Fruit fly (Drosophila melanogaster) whole organism, embryonic: ENCODE data around the gene Rok.

Experiments
- BEAF-32 ChIP-seq: fragments of 200-800 bp; sonication (Bioruptor generic); optimal IDR thresholded peaks from 3 replicates; lab custom pipeline; 2017; ENCODE audit warnings: missing biosample characterization, missing genetic modification characterization, mild to moderate bottlenecking, moderate library complexity, missing genetic modification reagents
- Bgb ChIP-seq: fragments of 200-800 bp; sonication (Bioruptor generic); IDR thresholded peaks from 2 replicates; pipeline ENCODE4 v1.3.6; 2022; ENCODE audit warnings: missing biosample characterization, missing genetic modification characterization; ENCODE audit not compliant: partially characterized antibody
- C15 ChIP-seq: fragments of 200-800 bp; sonication (Bioruptor generic); IDR thresholded peaks from 3 replicates; pipeline ENCODE4 v1.3.6; 2022; ENCODE audit warnings: missing biosample characterization, missing genetic modification characterization
- CG10267 ChIP-seq: fragments of 200-800 bp; sonication (Bioruptor generic); optimal IDR thresholded peaks from 2 replicates; lab custom pipeline; 2018; ENCODE audit warnings: missing biosample characterization, mild to moderate bottlenecking, missing genetic modification characterization, moderate library complexity
- CG11560 ChIP-seq: fragments of 200-800 bp; sonication (Bioruptor generic); IDR thresholded peaks from 3 replicates; pipeline ENCODE4 v1.3.6; 2022; ENCODE audit warnings: missing biosample characterization, missing genetic modification characterization
- CG12299 ChIP-seq: fragments of 200-800 bp; sonication (Bioruptor generic); optimal IDR thresholded peaks from 2 replicates; lab custom pipeline; 2018; ENCODE audit warnings: missing biosample characterization, mild to moderate bottlenecking, missing genetic modification characterization
- CG12391 ChIP-seq: fragments of 200-800 bp; sonication (Bioruptor generic); optimal IDR thresholded peaks from 3 replicates; lab custom pipeline; 2018; ENCODE audit warnings: missing biosample characterization, mild to moderate bottlenecking, missing genetic modification characterization, moderate library complexity
- CG13287 ChIP-seq: fragments of 200-800 bp; sonication (Bioruptor generic); IDR thresholded peaks from 2 replicates; pipeline ENCODE4 v1.3.6; 2022; ENCODE audit warnings: missing biosample characterization, missing genetic modification characterization; ENCODE audit not compliant: partially characterized antibody
- CG14860 ChIP-seq: fragments of 200-800 bp; sonication (Bioruptor generic); IDR thresholded peaks from 3 replicates; pipeline ENCODE4 v1.3.6; 2022; ENCODE audit warnings: missing biosample characterization, missing genetic modification characterization; ENCODE audit not compliant: partially characterized antibody
- CG14965 ChIP-seq: fragments of 200-800 bp; sonication (Bioruptor generic); optimal IDR thresholded peaks from 2 replicates; lab custom pipeline; 2016; ENCODE audit warnings: missing biosample characterization, missing genetic modification characterization, borderline replicate concordance
- CG1603 ChIP-seq: fragments of 200-800 bp; sonication (Bioruptor generic); optimal IDR thresholded peaks from 2 replicates; lab custom pipeline; 2019; ENCODE audit warnings: missing biosample characterization, mild to moderate bottlenecking, missing genetic modification characterization, moderate library complexity
- CG17186 ChIP-seq: fragments of 200-800 bp; sonication (Bioruptor generic); optimal IDR thresholded peaks from 3 replicates; lab custom pipeline; 2017; ENCODE audit warnings: missing biosample characterization, missing genetic modification reagents, missing genetic modification characterization
- CG17361 ChIP-seq: fragments of 200-800 bp; sonication (Bioruptor generic); IDR thresholded peaks from 3 replicates; pipeline ENCODE4 v1.3.6; 2022; ENCODE audit warnings: missing biosample characterization, missing genetic modification characterization
- CG2129 ChIP-seq: fragments of 200-800 bp; sonication (Bioruptor generic); IDR thresholded peaks from 2 replicates; pipeline ENCODE4 v1.3.6; 2022; ENCODE audit warnings: missing biosample characterization, missing genetic modification characterization; ENCODE audit not compliant: partially characterized antibody
- CG2712 ChIP-seq: fragments of 200-800 bp; optimal IDR thresholded peaks from 3 replicates; lab custom pipeline; 2019; ENCODE audit warnings: missing biosample characterization, mild to moderate bottlenecking, missing genetic modification characterization, moderate library complexity
- CG31224 ChIP-seq: fragments of 200-800 bp; sonication (Bioruptor generic); IDR thresholded peaks from 2 replicates; pipeline ENCODE4 v1.3.6; 2022; ENCODE audit warnings: missing biosample characterization, missing genetic modification characterization
- CG32767 ChIP-seq: fragments of 200-800 bp; sonication (Bioruptor generic); IDR thresholded peaks from 2 replicates; pipeline ENCODE4 v1.3.6; 2022; ENCODE audit warnings: missing biosample characterization, missing genetic modification characterization
- CG32772 ChIP-seq: fragments of 200-800 bp; sonication (Bioruptor generic); IDR thresholded peaks from 2 replicates; pipeline ENCODE4 v1.3.6; 2022; ENCODE audit warnings: missing biosample characterization, missing genetic modification characterization
- CG4617 ChIP-seq: fragments of 200-800 bp; sonication (Bioruptor generic); optimal IDR thresholded peaks from 3 replicates; lab custom pipeline; 2016; ENCODE audit warnings: missing biosample characterization, missing genetic modification characterization, borderline replicate concordance
- CG9437 ChIP-seq: fragments of 200-800 bp; sonication (Bioruptor generic); optimal IDR thresholded peaks from 2 replicates; lab custom pipeline; 2018; ENCODE audit warnings: missing biosample characterization, mild to moderate bottlenecking, missing genetic modification characterization
- Camta ChIP-seq: fragments of 200-800 bp; sonication (Bioruptor generic); optimal IDR thresholded peaks from 2 replicates; lab custom pipeline; 2016; ENCODE audit warnings: missing biosample characterization, missing genetic modification characterization
- Doc3 ChIP-seq: fragments of 200-800 bp; sonication (Bioruptor generic); IDR thresholded peaks from 3 replicates; pipeline ENCODE4 v1.3.6; 2022; ENCODE audit warnings: missing biosample characterization, missing genetic modification characterization; ENCODE audit not compliant: partially characterized antibody
- E2f2 ChIP-seq: fragments of 200-800 bp; sonication (Bioruptor generic); IDR thresholded peaks from 2 replicates; pipeline ENCODE4 v1.3.6; 2022; ENCODE audit warnings: missing biosample characterization, missing genetic modification characterization
- Ets97D ChIP-seq: fragments of 200-800 bp; sonication (Bioruptor generic); optimal IDR thresholded peaks from 3 replicates; lab custom pipeline; 2016; ENCODE audit warnings: missing biosample characterization, missing genetic modification characterization
- HLH4C ChIP-seq: fragments of 200-800 bp; sonication (Bioruptor generic); IDR thresholded peaks from 3 replicates; pipeline ENCODE4 v1.3.6; 2022; ENCODE audit warnings: missing biosample characterization, missing genetic modification characterization; ENCODE audit not compliant: partially characterized antibody
- Hr51 ChIP-seq, 2 experiments: fragments of 200-800 bp; sonication (Bioruptor generic); optimal IDR thresholded peaks; 2 replicates in 1 of 2; 3 replicates in 1 of 2; lab custom pipeline; 2016 to 2018; ENCODE audit warnings: missing biosample characterization in 2 of 2, missing genetic modification characterization in 2 of 2, mild to moderate bottlenecking in 1 of 2, moderate library complexity in 1 of 2
- MBD-R2 ChIP-seq: fragments of 200-800 bp; sonication (Bioruptor generic); IDR thresholded peaks from 2 replicates; pipeline ENCODE4 v1.3.6; 2022; ENCODE audit warnings: missing biosample characterization, missing genetic modification characterization
- Sox100B ChIP-seq: fragments of 200-800 bp; sonication (Bioruptor generic); optimal IDR thresholded peaks from 3 replicates; lab custom pipeline; 2018; ENCODE audit warnings: missing biosample characterization, mild to moderate bottlenecking, missing genetic modification characterization
- Vsx1 ChIP-seq: fragments of 200-800 bp; sonication (Bioruptor generic); optimal IDR thresholded peaks from 2 replicates; lab custom pipeline; 2017; ENCODE audit warnings: missing biosample characterization, mild to moderate bottlenecking, missing genetic modification characterization, missing genetic modification reagents
- ash1 ChIP-seq: fragments of 200-800 bp; sonication (Bioruptor generic); optimal IDR thresholded peaks from 2 replicates; lab custom pipeline; 2018; ENCODE audit warnings: missing biosample characterization, mild to moderate bottlenecking, missing genetic modification characterization
- bbx ChIP-seq: fragments of 200-800 bp; sonication (Bioruptor generic); IDR thresholded peaks from 2 replicates; pipeline ENCODE4 v1.3.6; 2022; ENCODE audit warnings: missing biosample characterization, missing genetic modification characterization; ENCODE audit not compliant: partially characterized antibody
- bcd ChIP-seq: fragments of 200-800 bp; sonication (Bioruptor generic); optimal IDR thresholded peaks from 2 replicates; lab custom pipeline; 2017; ENCODE audit warnings: missing biosample characterization, mild to moderate bottlenecking, missing genetic modification characterization
- cas ChIP-seq: fragments of 200-800 bp; sonication (Bioruptor generic); IDR thresholded peaks from 2 replicates; pipeline ENCODE4 v1.3.6; 2022; ENCODE audit warnings: missing biosample characterization, missing genetic modification characterization
- dmrt11E ChIP-seq: fragments of 200-800 bp; sonication (Bioruptor generic); optimal IDR thresholded peaks from 3 replicates; lab custom pipeline; 2018; ENCODE audit warnings: missing biosample characterization, mild to moderate bottlenecking, missing genetic modification characterization, moderate library complexity
- ewg ChIP-seq: fragments of 200-800 bp; sonication (Bioruptor generic); optimal IDR thresholded peaks from 3 replicates; lab custom pipeline; 2017; ENCODE audit warnings: mild to moderate bottlenecking, missing biosample characterization, missing genetic modification reagents, missing genetic modification characterization
- gcm ChIP-seq: fragments of 200-800 bp; sonication (Bioruptor generic); optimal IDR thresholded peaks from 2 replicates; lab custom pipeline; 2019; ENCODE audit warnings: missing biosample characterization, mild to moderate bottlenecking, missing genetic modification characterization, moderate library complexity
- hb ChIP-seq: fragments of 200-800 bp; sonication (Bioruptor generic); IDR thresholded peaks from 3 replicates; pipeline ENCODE4 v1.3.6; 2022; ENCODE audit warnings: missing biosample characterization, missing genetic modification characterization; ENCODE audit not compliant: partially characterized antibody
- hbn ChIP-seq: fragments of 200-800 bp; sonication (Bioruptor generic); IDR thresholded peaks from 2 replicates; pipeline ENCODE4 v1.3.6; 2022; ENCODE audit warnings: missing biosample characterization, missing genetic modification characterization; ENCODE audit not compliant: partially characterized antibody
- hkb ChIP-seq, 2 experiments: fragments of 200-800 bp in 1 of 2; fragments of >200 bp in 1 of 2; sonication (Bioruptor generic) in 1 of 2; IDR thresholded peaks in 1 of 2; optimal IDR thresholded peaks in 1 of 2; 2 replicates each; pipeline versions ENCODE4 v1.3.6 to Lab custom; 2017 to 2022; ENCODE audit warnings: missing biosample characterization in 1 of 2, missing genetic modification characterization in 1 of 2
- knrl ChIP-seq: fragments of 200-800 bp; sonication (Bioruptor generic); IDR thresholded peaks from 3 replicates; pipeline ENCODE4 v1.3.6; 2022; ENCODE audit warnings: missing biosample characterization, missing genetic modification characterization; ENCODE audit not compliant: partially characterized antibody
- nerfin-2 ChIP-seq: fragments of 200-800 bp; sonication (Bioruptor generic); IDR thresholded peaks from 2 replicates; pipeline ENCODE4 v1.3.6; 2022; ENCODE audit warnings: missing biosample characterization, missing genetic modification characterization; ENCODE audit not compliant: partially characterized antibody
- pita ChIP-seq: fragments of 200-800 bp; sonication (Bioruptor generic); optimal IDR thresholded peaks from 2 replicates; lab custom pipeline; 2017; ENCODE audit warnings: missing biosample characterization, mild to moderate bottlenecking, missing genetic modification characterization
- pzg ChIP-seq: fragments of 200-800 bp; sonication (Bioruptor generic); optimal IDR thresholded peaks from 3 replicates; lab custom pipeline; 2018; ENCODE audit warnings: missing biosample characterization, mild to moderate bottlenecking, missing genetic modification characterization, moderate library complexity
- row ChIP-seq: fragments of 200-800 bp; sonication (Bioruptor generic); IDR thresholded peaks from 3 replicates; pipeline ENCODE4 v1.3.6; 2022; ENCODE audit warnings: missing biosample characterization, missing genetic modification characterization
- sd ChIP-seq: fragments of 200-800 bp; sonication (Bioruptor generic); optimal IDR thresholded peaks from 3 replicates; lab custom pipeline; 2018; ENCODE audit warnings: missing biosample characterization, mild to moderate bottlenecking, missing genetic modification characterization, moderate library complexity
- sens ChIP-seq: fragments of 200-800 bp; sonication (Bioruptor generic); peaks from one replicate; lab custom pipeline; 2016; ENCODE audit warnings: missing biosample characterization, missing genetic modification characterization
- tll ChIP-seq, 2 experiments: fragments of 200-800 bp in 1 of 2; fragments of >200 bp in 1 of 2; sonication (Bioruptor generic) in 1 of 2; optimal IDR thresholded peaks; 2 replicates each; lab custom pipeline; 2017 to 2019; ENCODE audit warnings: missing biosample characterization in 2 of 2, missing genetic modification characterization in 2 of 2, mild to moderate bottlenecking in 1 of 2, moderate library complexity in 1 of 2

Rok gene

DNA sequence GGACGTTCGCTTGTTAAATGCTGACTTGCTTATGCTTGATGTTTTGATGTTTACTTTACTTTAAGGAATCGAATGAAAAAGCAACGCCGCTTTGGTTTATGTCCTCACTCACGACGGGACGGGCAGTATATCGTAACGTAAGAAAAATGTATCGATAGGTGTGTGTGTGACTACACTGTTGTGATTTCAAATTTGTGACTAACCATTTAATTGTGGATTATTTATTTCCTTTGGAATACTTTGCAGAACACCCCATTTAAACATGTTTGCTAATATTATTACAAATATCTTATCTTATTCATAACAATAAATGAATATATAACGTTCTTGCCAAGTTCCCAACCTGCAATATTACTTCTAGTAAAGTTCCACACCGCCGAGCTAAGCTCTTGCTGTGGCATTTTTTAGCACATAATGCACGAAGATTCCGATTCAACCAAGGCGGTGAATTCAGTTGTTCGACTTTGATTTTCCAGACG is 17.8 kb upstream of the Rok start, which contains the start of the genes Nemp and r (continued):
- TF ChIP-seq row (GFP tag; lab: Robert Waterston, UW) (0 out of 3 replicates have a peak, but pooled peaks have one; percentile 12), dmrt11E (tag; lab: Kevin White, UChicago) (no peak), Sox100B (GFP tag; lab: Kevin White, UChicago) (no peak), CG17186 (GFP tag; lab: Kevin White, UChicago) (peak; percentile 28), CG2712 (tag; lab: Kevin White, UChicago) (peak; percentile 33), CG12299 (tag; lab: Kevin White, UChicago) (no peak), CG14860 (GFP tag; lab: Robert Waterston, UW) (peak; percentile 49; the same call in 1 of the 3 replicates), CG11560 (peak; percentile 91), CG32767 (GFP tag; lab: Robert Waterston, UW) (no peak), cas (GFP tag; lab: Robert Waterston, UW) (no peak), Hr51 (GFP tag; optimal IDR thresholded peaks at IDR 0.05; lab: Kevin White, UChicago) (peak in 1 of 2 experiments; percentile 37), ewg (no peak), CG31224 (GFP tag; lab: Robert Waterston, UW) (no peak), CG4617 (GFP tag; lab: Kevin White, UChicago) (peak; percentile 14), Doc3 (GFP tag; lab: Robert Waterston, UW) (peak; percentile 64), C15 (GFP tag; lab: Robert Waterston, UW) (no peak), nerfin-2 (GFP tag; lab: Robert Waterston, UW) (peak; percentile 36; the same call in 1 of the 2 replicates), CG13287 (GFP tag; lab: Robert Waterston, UW) (peak; percentile 74), pita (GFP tag; lab: Kevin White, UChicago) (peak; percentile 84), CG10267 (tag; lab: Kevin White, UChicago) (peak; percentile 57), hb (peak; percentile 68; the same call in 1 of the 3 replicates), CG1603 (peak; percentile 47), CG9437 (GFP tag; lab: Kevin White, UChicago) (peak; percentile 100), tll (GFP tag; optimal IDR thresholded peaks at IDR 0.05; lab: Kevin White, UChicago) (peak in 1 of 2 experiments; percentile 6), HLH4C (GFP tag; lab: Robert Waterston, UW) (peak; percentile 63), gcm (GFP tag; lab: Kevin White, UChicago) (no peak), BEAF-32 (GFP tag; lab: Kevin White, UChicago) (peak; percentile 89), Vsx1 (GFP tag; lab: Kevin White, UChicago) (no peak), E2f2 (GFP tag; lab: Robert Waterston, UW) (peak; percentile 79), Ets97D (peak; percentile 29), hbn (GFP tag; lab: Robert Waterston, UW) (peak; percentile 65), knrl (GFP tag; lab: Robert Waterston, UW) (peak; percentile 78), pzg (GFP tag; lab: Kevin White, UChicago) (peak; percentile 70), ash1 (GFP tag; lab: Kevin White, UChicago) (no peak), bcd (GFP tag; lab: Kevin White, UChicago) (no peak), sd (tag; lab: Kevin White, UChicago) (peak; percentile 39), CG12391 (tag; lab: Kevin White, UChicago) (no peak), sens (GFP tag; lab: Kevin White, UChicago) (peak; percentile 54), MBD-R2 (GFP tag; lab: Robert Waterston, UW) (peak; percentile 55; the same call in 1 of the 2 replicates), hkb (optimal IDR thresholded peaks at IDR 0.05; lab: Kevin White, UChicago) (peak; percentile 57), hkb (GFP tag; IDR thresholded peaks at IDR 0.05; lab: Robert Waterston, UW) (no peak), CG17361 (GFP tag; lab: Robert Waterston, UW) (0 out of 3 replicates have a peak, but pooled peaks have one; percentile 12), CG32772 (GFP tag; lab: Robert Waterston, UW) (no peak), Camta (GFP tag; lab: Kevin White, UChicago) (no peak), Bgb (GFP tag; lab: Robert Waterston, UW) (peak; percentile 65), CG14965 (GFP tag; lab: Kevin White, UChicago) (no peak), bbx (GFP tag; lab: Robert Waterston, UW) (peak; percentile 62), CG2129 (peak; percentile 43)
